Fruit fly (Drosophila melanogaster) whole organism, embryonic: ENCODE results near the gene CG34309.

Experiments
- ATbp ChIP-seq: fragments of 200-800 bp; sonication (Bioruptor generic); optimal IDR thresholded peaks from 2 replicates; lab custom pipeline; 2017; ENCODE audit warnings: missing biosample characterization, mild to moderate bottlenecking, missing genetic modification characterization, missing genetic modification reagents
- Ada2b ChIP-seq: fragments of 200-800 bp; sonication (Bioruptor generic); IDR thresholded peaks from 2 replicates; pipeline ENCODE4 v1.3.6; 2022; ENCODE audit warnings: missing biosample characterization, missing genetic modification characterization
- Atf6 ChIP-seq: fragments of 200-800 bp; sonication (Bioruptor generic); IDR thresholded peaks from 2 replicates; pipeline ENCODE4 v1.3.6; 2022; ENCODE audit warnings: missing biosample characterization, missing genetic modification characterization
- B-H1 ChIP-seq: fragments of 200-800 bp; sonication (Bioruptor generic); IDR thresholded peaks from 3 replicates; pipeline ENCODE4 v1.3.6; 2022; ENCODE audit warnings: missing biosample characterization, missing genetic modification characterization
- CG10274 ChIP-seq: fragments of 200-800 bp; sonication (Bioruptor generic); optimal IDR thresholded peaks from 3 replicates; lab custom pipeline; 2017; ENCODE audit warnings: missing biosample characterization, mild to moderate bottlenecking, missing genetic modification characterization
- CG11504 ChIP-seq: fragments of 200-800 bp; sonication (Bioruptor generic); optimal IDR thresholded peaks from 3 replicates; lab custom pipeline; 2019; ENCODE audit warnings: missing biosample characterization, mild to moderate bottlenecking, missing genetic modification characterization, moderate library complexity
- CG11695 ChIP-seq: fragments of 200-800 bp; sonication (Bioruptor generic); IDR thresholded peaks from 3 replicates; pipeline ENCODE4 v1.3.6; 2022; ENCODE audit warnings: missing biosample characterization, missing genetic modification characterization
- CG12104 ChIP-seq: fragments of 200-800 bp; sonication (Bioruptor generic); optimal IDR thresholded peaks from 3 replicates; lab custom pipeline; 2016; ENCODE audit warnings: missing biosample characterization, missing genetic modification characterization
- CG12769 ChIP-seq: fragments of 200-800 bp; sonication (Bioruptor generic); optimal IDR thresholded peaks from 2 replicates; lab custom pipeline; 2019; ENCODE audit warnings: missing biosample characterization, mild to moderate bottlenecking, missing genetic modification characterization, moderate library complexity
- CG15479 ChIP-seq: fragments of 200-800 bp; sonication (Bioruptor generic); optimal IDR thresholded peaks from 3 replicates; lab custom pipeline; 2019; ENCODE audit warnings: missing biosample characterization, mild to moderate bottlenecking, missing genetic modification characterization, moderate library complexity
- CG15696 ChIP-seq: fragments of 200-800 bp; sonication (Bioruptor generic); optimal IDR thresholded peaks from 2 replicates; lab custom pipeline; 2019; ENCODE audit warnings: missing biosample characterization, mild to moderate bottlenecking, missing genetic modification characterization, moderate library complexity
- CG16815 ChIP-seq: fragments of 200-800 bp; sonication (Bioruptor generic); optimal IDR thresholded peaks from 3 replicates; lab custom pipeline; 2017; ENCODE audit warnings: missing biosample characterization, mild to moderate bottlenecking, missing genetic modification characterization
- CG17829 ChIP-seq: fragments of 200-800 bp; optimal IDR thresholded peaks from 2 replicates; lab custom pipeline; 2019; ENCODE audit warnings: missing biosample characterization, mild to moderate bottlenecking, missing genetic modification characterization, moderate library complexity
- CG1832 ChIP-seq: fragments of 200-800 bp; sonication (Bioruptor generic); optimal IDR thresholded peaks from 2 replicates; lab custom pipeline; 2017; ENCODE audit warnings: missing biosample characterization, mild to moderate bottlenecking, missing genetic modification characterization, inconsistent platforms
- CG2129 ChIP-seq: fragments of 200-800 bp; sonication (Bioruptor generic); IDR thresholded peaks from 2 replicates; pipeline ENCODE4 v1.3.6; 2022; ENCODE audit warnings: missing biosample characterization, missing genetic modification characterization; ENCODE audit not compliant: partially characterized antibody
- CG2678 ChIP-seq: fragments of 200-800 bp; sonication (Bioruptor generic); optimal IDR thresholded peaks from 3 replicates; lab custom pipeline; 2019; ENCODE audit warnings: missing biosample characterization, mild to moderate bottlenecking, missing genetic modification characterization, moderate library complexity
- CG34224 ChIP-seq: fragments of 200-800 bp; sonication (Bioruptor generic); IDR thresholded peaks from 3 replicates; pipeline ENCODE4 v1.3.6; 2022; ENCODE audit warnings: missing biosample characterization, missing genetic modification characterization; ENCODE audit not compliant: partially characterized antibody
- CG3847 ChIP-seq: fragments of 200-800 bp; sonication (Bioruptor generic); IDR thresholded peaks from 2 replicates; pipeline ENCODE4 v1.3.6; 2022; ENCODE audit warnings: missing biosample characterization, missing genetic modification characterization
- CG4328 ChIP-seq: fragments of 200-800 bp; sonication (Bioruptor generic); optimal IDR thresholded peaks from 3 replicates; lab custom pipeline; 2017; ENCODE audit warnings: missing biosample characterization, missing genetic modification reagents, missing genetic modification characterization
- CG5245 ChIP-seq: fragments of 200-800 bp; sonication (Bioruptor generic); optimal IDR thresholded peaks from 3 replicates; lab custom pipeline; 2016; ENCODE audit warnings: missing biosample characterization, missing genetic modification characterization
- CG5953 ChIP-seq: fragments of 200-800 bp; sonication (Bioruptor generic); IDR thresholded peaks from 2 replicates; pipeline ENCODE4 v1.3.6; 2022; ENCODE audit warnings: missing biosample characterization, missing genetic modification characterization
- CG7372 ChIP-seq: fragments of 200-800 bp; sonication (Bioruptor generic); IDR thresholded peaks from 2 replicates; pipeline ENCODE4 v1.3.6; 2022; ENCODE audit warnings: missing biosample characterization, missing genetic modification characterization
- CG8765 ChIP-seq: fragments of 200-800 bp; sonication (Bioruptor generic); IDR thresholded peaks from 2 replicates; pipeline ENCODE4 v1.3.6; 2022; ENCODE audit warnings: missing biosample characterization, missing genetic modification characterization
- Camta ChIP-seq: fragments of 200-800 bp; sonication (Bioruptor generic); optimal IDR thresholded peaks from 2 replicates; lab custom pipeline; 2016; ENCODE audit warnings: missing biosample characterization, missing genetic modification characterization
- D ChIP-seq, 2 experiments: fragments of 200-800 bp in 1 of 2; fragments of >200 bp in 1 of 2; sonication (Bioruptor generic) in 1 of 2; optimal IDR thresholded peaks; 2 replicates in 1 of 2; 3 replicates in 1 of 2; lab custom pipeline; 2017; ENCODE audit warnings: mild to moderate bottlenecking in 1 of 2, missing biosample characterization in 1 of 2, missing genetic modification characterization in 1 of 2, missing genetic modification reagents in 1 of 2
- Dip3 ChIP-seq: fragments of 200-800 bp; sonication (Bioruptor generic); optimal IDR thresholded peaks from 3 replicates; lab custom pipeline; 2016; ENCODE audit warnings: missing biosample characterization, missing genetic modification characterization
- Gug ChIP-seq: fragments of 200-800 bp; sonication (Bioruptor generic); IDR thresholded peaks from 4 replicates; pipeline ENCODE4 v1.3.6; 2022; ENCODE audit warnings: missing biosample characterization, missing genetic modification characterization
- HHEX ChIP-seq: fragments of 200-800 bp; sonication (Bioruptor generic); optimal IDR thresholded peaks from 3 replicates; lab custom pipeline; 2017; ENCODE audit warnings: missing biosample characterization, mild to moderate bottlenecking, missing genetic modification characterization, missing genetic modification reagents
- MBD-R2 ChIP-seq: fragments of 200-800 bp; sonication (Bioruptor generic); IDR thresholded peaks from 2 replicates; pipeline ENCODE4 v1.3.6; 2022; ENCODE audit warnings: missing biosample characterization, missing genetic modification characterization
- Oli ChIP-seq: fragments of 200-800 bp; sonication (Bioruptor generic); optimal IDR thresholded peaks from 2 replicates; lab custom pipeline; 2018; ENCODE audit warnings: missing biosample characterization, mild to moderate bottlenecking, missing genetic modification characterization, moderate library complexity
- Pdp1 ChIP-seq, 2 experiments: fragments of 200-800 bp; sonication (Bioruptor generic); optimal IDR thresholded peaks; 3 replicates each; lab custom pipeline; 2016; ENCODE audit warnings: missing biosample characterization in 2 of 2, missing genetic modification characterization in 2 of 2, mild to moderate bottlenecking in 1 of 2, moderate library complexity in 1 of 2
- Ptx1 ChIP-seq: fragments of 200-800 bp; sonication (Bioruptor generic); IDR thresholded peaks from 2 replicates; pipeline ENCODE4 v1.3.6; 2022; ENCODE audit warnings: missing biosample characterization, missing genetic modification characterization
- ci ChIP-seq: fragments of 200-800 bp; sonication (Bioruptor generic); IDR thresholded peaks from 3 replicates; pipeline ENCODE4 v1.3.6; 2022; ENCODE audit warnings: missing biosample characterization, missing genetic modification characterization
- da ChIP-seq: fragments of 200-800 bp; sonication (Bioruptor generic); optimal IDR thresholded peaks from 2 replicates; lab custom pipeline; 2016; ENCODE audit warnings: missing biosample characterization, missing genetic modification characterization
- danr ChIP-seq: fragments of 200-800 bp; sonication (Bioruptor generic); IDR thresholded peaks from 2 replicates; pipeline ENCODE4 v1.3.6; 2022; ENCODE audit warnings: missing biosample characterization, missing genetic modification characterization
- jigr1 ChIP-seq: fragments of 200-800 bp; sonication (Bioruptor generic); IDR thresholded peaks from 3 replicates; pipeline ENCODE4 v1.3.6; 2022; ENCODE audit warnings: missing biosample characterization, missing genetic modification characterization
- jumu ChIP-seq: fragments of 200-800 bp; sonication (Bioruptor generic); optimal IDR thresholded peaks from 3 replicates; lab custom pipeline; 2016; ENCODE audit warnings: missing biosample characterization, missing genetic modification characterization
- lbe ChIP-seq: fragments of 200-800 bp; sonication (Bioruptor generic); optimal IDR thresholded peaks from 2 replicates; lab custom pipeline; 2016; ENCODE audit warnings: missing biosample characterization, mild to moderate bottlenecking, missing genetic modification characterization
- oc ChIP-seq: fragments of 200-800 bp; sonication (Bioruptor generic); optimal IDR thresholded peaks from 2 replicates; lab custom pipeline; 2018; ENCODE audit warnings: missing biosample characterization, mild to moderate bottlenecking, missing genetic modification characterization, moderate library complexity
- pan ChIP-seq, 4 experiments: fragments of >200 bp in 3 of 4; fragments of 200-800 bp in 1 of 4; sonication (Bioruptor generic) in 1 of 4; optimal IDR thresholded peaks in 3 of 4; IDR thresholded peaks in 1 of 4; 2 replicates each; pipeline versions ENCODE4 v1.3.6 to Lab custom; 2017 to 2022; ENCODE audit warnings: missing biosample characterization in 2 of 4, missing genetic modification characterization in 2 of 4, mixed read lengths in 1 of 4
- phol ChIP-seq: fragments of 200-800 bp; sonication (Bioruptor generic); optimal IDR thresholded peaks from 3 replicates; lab custom pipeline; 2018; ENCODE audit warnings: missing biosample characterization, mild to moderate bottlenecking, missing genetic modification characterization, moderate library complexity
- pzg ChIP-seq: fragments of 200-800 bp; sonication (Bioruptor generic); optimal IDR thresholded peaks from 3 replicates; lab custom pipeline; 2018; ENCODE audit warnings: missing biosample characterization, mild to moderate bottlenecking, missing genetic modification characterization, moderate library complexity
- rib ChIP-seq: fragments of 200-800 bp; sonication (Bioruptor generic); IDR thresholded peaks from 2 replicates; pipeline ENCODE4 v1.3.6; 2022; ENCODE audit warnings: missing biosample characterization, missing genetic modification characterization
- sc ChIP-seq, 3 experiments: fragments of >200 bp in 2 of 3; fragments of 200-800 bp in 1 of 3; sonication (Bioruptor generic) in 1 of 3; optimal IDR thresholded peaks; 2 replicates in 2 of 3; 3 replicates in 1 of 3; lab custom pipeline; 2017; ENCODE audit warnings: mild to moderate bottlenecking in 1 of 3, missing biosample characterization in 1 of 3, missing genetic modification characterization in 1 of 3, missing genetic modification reagents in 1 of 3
- sug ChIP-seq: fragments of 200-800 bp; optimal IDR thresholded peaks from 2 replicates; lab custom pipeline; 2019; ENCODE audit warnings: missing biosample characterization, mild to moderate bottlenecking, missing genetic modification characterization, moderate library complexity
- tap ChIP-seq: fragments of 200-800 bp; optimal IDR thresholded peaks from 3 replicates; lab custom pipeline; 2019; ENCODE audit warnings: missing biosample characterization, mild to moderate bottlenecking, missing genetic modification characterization, moderate library complexity
- tup ChIP-seq: fragments of 200-800 bp; sonication (Bioruptor generic); optimal IDR thresholded peaks from 2 replicates; lab custom pipeline; 2016; ENCODE audit warnings: missing biosample characterization, mild to moderate bottlenecking, missing genetic modification characterization, moderate library complexity
- zfh2 ChIP-seq: fragments of 200-800 bp; sonication (Bioruptor generic); optimal IDR thresholded peaks from 2 replicates; lab custom pipeline; 2016; ENCODE audit warnings: missing biosample characterization, missing genetic modification characterization

The CG34309 gene

dm6 chr3R:13365665-13366414 lies 6.6 kb upstream of the CG34309 start (continued):
- TF ChIP-seq CG12104 (no peak), CG3847 (GFP tag; lab: Robert Waterston, UW) (no peak), D (optimal IDR thresholded peaks at IDR 0.05; lab: Kevin White, UChicago) (no peak), D (GFP tag; optimal IDR thresholded peaks at IDR 0.05; lab: Kevin White, UChicago) (no peak), rib (GFP tag; lab: Robert Waterston, UW) (no peak), CG34224 (GFP tag; lab: Robert Waterston, UW) (no peak), CG5953 (GFP tag; lab: Robert Waterston, UW) (no peak), CG8765 (GFP tag; lab: Robert Waterston, UW) (no peak), CG16815 (GFP tag; lab: Kevin White, UChicago) (no peak), Ada2b (GFP tag; lab: Robert Waterston, UW) (no peak), sc (optimal IDR thresholded peaks at IDR 0.05; lab: Kevin White, UChicago) (no peak), sc (GFP tag; optimal IDR thresholded peaks at IDR 0.05; lab: Kevin White, UChicago) (no peak), lbe (GFP tag; lab: Kevin White, UChicago) (no peak), Gug (GFP tag; lab: Robert Waterston, UW) (no peak), tap (tag; lab: Kevin White, UChicago) (no peak), CG17829 (no peak), jigr1 (GFP tag; lab: Robert Waterston, UW) (no peak), CG11504 (tag; lab: Kevin White, UChicago) (peak; percentile 12), HHEX (GFP tag; lab: Kevin White, UChicago) (no peak), CG4328 (GFP tag; lab: Kevin White, UChicago) (no peak), sug (tag; lab: Kevin White, UChicago) (peak; percentile 52), pan (optimal IDR thresholded peaks at IDR 0.05; lab: Kevin White, UChicago) (no peak), pan (GFP tag; optimal IDR thresholded peaks at IDR 0.05 in 1 of 2, IDR thresholded peaks at IDR 0.05 in 1 of 2) (no peak), Camta (GFP tag; lab: Kevin White, UChicago) (no peak), Ptx1 (GFP tag; lab: Robert Waterston, UW) (no peak), CG10274 (GFP tag; lab: Kevin White, UChicago) (no peak), jumu (GFP tag; lab: Kevin White, UChicago) (no peak), Dip3 (no peak), CG2678 (tag; lab: Kevin White, UChicago) (no peak), Atf6 (GFP tag; lab: Robert Waterston, UW) (no peak), CG7372 (GFP tag; lab: Robert Waterston, UW) (no peak), phol (tag; lab: Kevin White, UChicago) (no peak), CG1832 (GFP tag; lab: Kevin White, UChicago) (no peak), Oli (peak; percentile 15), CG15479 (GFP tag; lab: Kevin White, UChicago) (no peak), da (GFP tag; lab: Kevin White, UChicago) (no peak), CG11695 (GFP tag; lab: Robert Waterston, UW) (no peak), CG2129 (GFP tag; lab: Robert Waterston, UW) (no peak), B-H1 (no peak; the same call in 2 of the 3 replicates), CG15696 (tag; lab: Kevin White, UChicago) (peak; percentile 36), tup (no peak), ATbp (no peak), oc (tag; lab: Kevin White, UChicago) (no peak), pzg (no peak), danr (GFP tag; lab: Robert Waterston, UW) (no peak), MBD-R2 (no peak), CG12769 (tag; lab: Kevin White, UChicago) (peak; percentile 74), ci (GFP tag; lab: Robert Waterston, UW) (no peak), zfh2 (GFP tag; lab: Kevin White, UChicago) (no peak), CG5245 (GFP tag; lab: Kevin White, UChicago) (no peak), Pdp1 (GFP tag; optimal IDR thresholded peaks at IDR 0.05; lab: Kevin White, UChicago) (peak in 1 of 2 experiments; percentile 54)
